Worm (Caenorhabditis elegans) whole organism, late embryonic: ENCODE results near the gene srt-16.

Source experiments
- F13H6.1 ChIP-seq: sonication (generic microtip); optimal IDR thresholded peaks from 2 replicates; lab custom pipeline; 2016; ENCODE audit warnings: missing genetic modification characterization, missing compliant biosample characterization
- dmd-4 ChIP-seq: sonication (generic microtip); optimal IDR thresholded peaks from 2 replicates; lab custom pipeline; 2016; ENCODE audit warnings: borderline replicate concordance, missing genetic modification characterization, missing compliant biosample characterization
- ets-4 ChIP-seq: sonication (generic microtip); optimal IDR thresholded peaks from 2 replicates; lab custom pipeline; 2016; ENCODE audit warnings: missing genetic modification characterization, missing compliant biosample characterization
- fkh-10 ChIP-seq: fragments of 150-350 bp; optimal IDR thresholded peaks from 2 replicates; lab custom pipeline; 2014; ENCODE audit warnings: missing biosample characterization, missing genetic modification reagents, missing genetic modification characterization
- nhr-11 ChIP-seq: fragments of 150-350 bp; optimal IDR thresholded peaks from 2 replicates; lab custom pipeline; 2014; ENCODE audit warnings: missing biosample characterization, missing genetic modification characterization
- pros-1 ChIP-seq: fragments of 150-350 bp; optimal IDR thresholded peaks from 2 replicates; lab custom pipeline; 2014; ENCODE audit warnings: missing biosample characterization, missing genetic modification reagents, missing genetic modification characterization
- unc-3 ChIP-seq, 2 experiments: fragments of 200-800 bp in 1 of 2; sonication (Bioruptor generic) in 1 of 2; sonication (generic microtip) in 1 of 2; conservative IDR thresholded peaks in 1 of 2; optimal IDR thresholded peaks in 1 of 2; 2 replicates each; pipeline versions ENCODE4 v1.3.6 to Lab custom; 2016 to 2022; ENCODE audit warnings: missing compliant biosample characterization in 2 of 2, missing genetic modification characterization in 2 of 2, missing genetic modification reagents in 1 of 2

DNA sequence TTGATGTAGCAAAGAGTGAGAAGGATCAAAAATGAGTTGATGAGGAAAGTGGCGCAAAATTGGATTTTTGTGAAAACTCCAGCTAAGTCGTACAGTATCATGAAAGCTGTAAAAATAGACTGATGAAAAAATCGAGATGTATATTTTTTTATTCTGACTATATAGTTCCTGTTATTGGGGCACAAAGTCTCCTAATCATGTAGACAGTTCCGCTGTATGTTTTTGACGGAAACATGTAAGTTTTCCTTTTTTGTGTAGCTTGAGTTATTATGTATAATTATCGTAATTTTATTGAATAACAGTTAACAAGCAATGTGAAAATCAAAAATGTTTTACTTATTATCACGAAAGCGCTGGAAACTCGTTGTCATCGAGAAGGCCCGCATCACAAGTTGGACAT, 43.1 kb upstream of the srt-16 start, which contains the start of gene str-68:
- TF ChIP-seq pros-1 (tag; lab: Kevin White, UChicago) (no peak), dmd-4 (tag; lab: Kevin White, UChicago) (no peak), unc-3 (GFP tag; conservative IDR thresholded peaks at IDR 0.05; lab: Robert Waterston, UW) (no peak), unc-3 (tag; optimal IDR thresholded peaks at IDR 0.05; lab: Kevin White, UChicago) (no peak), F13H6.1 (tag; lab: Kevin White, UChicago) (no peak), fkh-10 (GFP tag; lab: Kevin White, UChicago) (no peak), nhr-11 (tag; lab: Kevin White, UChicago) (no peak), ets-4 (no peak)
